Fruit fly (Drosophila melanogaster) whole organism, wandering third instar larva: ENCODE results near the gene Arfip.

Source experiments
- CG9705 ChIP-seq: fragments of 200-800 bp; sonication (Bioruptor generic); optimal IDR thresholded peaks from 2 replicates; lab custom pipeline; 2018; ENCODE audit warnings: missing biosample characterization, mild to moderate bottlenecking, missing genetic modification characterization
- CrebA ChIP-seq: fragments of 200-800 bp; sonication (Bioruptor generic); optimal IDR thresholded peaks from 2 replicates; lab custom pipeline; 2016; ENCODE audit warnings: missing biosample characterization, mild to moderate bottlenecking, missing genetic modification characterization, borderline replicate concordance
- Dfd ChIP-seq: fragments of >200 bp; optimal IDR thresholded peaks from 2 replicates; lab custom pipeline; 2017; ENCODE audit warnings: missing biosample characterization, missing genetic modification characterization
- Dif ChIP-seq: fragments of 200-275, 200-300 bp; sonication (Bioruptor generic); optimal IDR thresholded peaks from 2 replicates; lab custom pipeline; 2018; ENCODE audit warnings: missing biosample characterization, missing genetic modification characterization; ENCODE audit not compliant: partially characterized antibody
- GATAd ChIP-seq: sonication (Bioruptor generic); optimal IDR thresholded peaks from 2 replicates; lab custom pipeline; 2016; ENCODE audit warnings: missing biosample characterization, missing genetic modification characterization
- HLH106 ChIP-seq: fragments of 200-800 bp; optimal IDR thresholded peaks from 3 replicates; lab custom pipeline; 2019; ENCODE audit warnings: missing biosample characterization, mild to moderate bottlenecking, missing genetic modification characterization, moderate library complexity
- Hnf4 ChIP-seq: fragments of 200-800 bp; sonication (Bioruptor generic); optimal IDR thresholded peaks from 2 replicates; lab custom pipeline; 2016; ENCODE audit warnings: missing biosample characterization, mild to moderate bottlenecking, missing genetic modification characterization
- Hr78 ChIP-seq: fragments of >200 bp; optimal IDR thresholded peaks from 2 replicates; lab custom pipeline; 2017; ENCODE audit warnings: missing biosample characterization, missing genetic modification characterization
- Jra ChIP-seq: sonication (Bioruptor generic); optimal IDR thresholded peaks from 2 replicates; lab custom pipeline; 2016; ENCODE audit warnings: missing biosample characterization, missing genetic modification characterization
- Mio ChIP-seq: sonication (Bioruptor generic); optimal IDR thresholded peaks from 2 replicates; lab custom pipeline; 2016; ENCODE audit warnings: missing biosample characterization, missing genetic modification characterization
- Myc ChIP-seq: fragments of >200 bp; optimal IDR thresholded peaks from 2 replicates; lab custom pipeline; 2017
- OdsH ChIP-seq: fragments of 200-800 bp; sonication (Bioruptor generic); optimal IDR thresholded peaks from 2 replicates; lab custom pipeline; 2016; ENCODE audit warnings: missing biosample characterization, mild to moderate bottlenecking, missing genetic modification characterization
- Rel ChIP-seq, 2 experiments: fragments of 200-800 bp; sonication (Bioruptor generic) in 1 of 2; optimal IDR thresholded peaks; 2 replicates in 1 of 2; 3 replicates in 1 of 2; lab custom pipeline; 2016 to 2019; ENCODE audit warnings: mild to moderate bottlenecking in 2 of 2, missing biosample characterization in 2 of 2, missing genetic modification characterization in 2 of 2, moderate library complexity in 1 of 2
- Sp1 ChIP-seq: fragments of 200-800 bp; sonication (Bioruptor generic); optimal IDR thresholded peaks from 3 replicates; lab custom pipeline; 2019; ENCODE audit warnings: missing biosample characterization, mild to moderate bottlenecking, missing genetic modification characterization, moderate library complexity
- Vsx2 ChIP-seq: fragments of 200-300, 225-300 bp; sonication (Bioruptor generic); optimal IDR thresholded peaks from 2 replicates; lab custom pipeline; 2018; ENCODE audit warnings: missing biosample characterization, missing genetic modification characterization; ENCODE audit not compliant: partially characterized antibody
- br ChIP-seq: fragments of 200-800 bp; sonication (Bioruptor generic); optimal IDR thresholded peaks from 2 replicates; lab custom pipeline; 2016; ENCODE audit warnings: missing biosample characterization, missing genetic modification characterization
- brk ChIP-seq: fragments of 200-800 bp; sonication (Bioruptor generic); optimal IDR thresholded peaks from 2 replicates; lab custom pipeline; 2016; ENCODE audit warnings: missing biosample characterization, mild to moderate bottlenecking, missing genetic modification characterization
- dl ChIP-seq, 2 experiments: fragments of 175-275, 200-275 bp in 1 of 2; fragments of 200-275 bp in 1 of 2; sonication (Bioruptor generic); optimal IDR thresholded peaks; lab custom pipeline; 2018; ENCODE audit warnings: mild to moderate bottlenecking in 2 of 2, missing biosample characterization in 2 of 2, missing genetic modification characterization in 2 of 2, moderate library complexity in 2 of 2; ENCODE audit not compliant: partially characterized antibody in 2 of 2, insufficient read depth in 1 of 2
- dmrt93B ChIP-seq: fragments of 200-800 bp; sonication (Bioruptor generic); optimal IDR thresholded peaks from 2 replicates; lab custom pipeline; 2018; ENCODE audit warnings: missing biosample characterization, mild to moderate bottlenecking, missing genetic modification characterization
- dsf ChIP-seq: sonication (Bioruptor generic); optimal IDR thresholded peaks from 2 replicates; lab custom pipeline; 2016; ENCODE audit warnings: missing biosample characterization, missing genetic modification characterization, borderline replicate concordance
- ey ChIP-seq: fragments of 200-800 bp; sonication (Bioruptor generic); optimal IDR thresholded peaks from 2 replicates; lab custom pipeline; 2016; ENCODE audit warnings: missing biosample characterization, missing genetic modification characterization
- foxo ChIP-seq, 2 experiments: fragments of 200-800 bp; sonication (Bioruptor generic); optimal IDR thresholded peaks; 2 replicates in 1 of 2; 3 replicates in 1 of 2; lab custom pipeline; 2016 to 2017; ENCODE audit warnings: missing biosample characterization in 2 of 2, missing genetic modification characterization in 2 of 2
- fru ChIP-seq: fragments of 200-800 bp; sonication (Bioruptor generic); optimal IDR thresholded peaks from 3 replicates; lab custom pipeline; 2016; ENCODE audit warnings: missing biosample characterization, mild to moderate bottlenecking, missing genetic modification characterization
- h ChIP-seq: fragments of 200-800 bp; sonication (Bioruptor generic); optimal IDR thresholded peaks from 3 replicates; lab custom pipeline; 2016; ENCODE audit warnings: missing biosample characterization, mild to moderate bottlenecking, missing genetic modification characterization
- psq ChIP-seq: fragments of 200-800 bp; sonication (Bioruptor generic); optimal IDR thresholded peaks from 3 replicates; lab custom pipeline; 2017; ENCODE audit warnings: missing biosample characterization, mild to moderate bottlenecking, missing genetic modification characterization, moderate library complexity
- rgr ChIP-seq: fragments of 200-800 bp; sonication (Bioruptor generic); optimal IDR thresholded peaks from 3 replicates; lab custom pipeline; 2016; ENCODE audit warnings: missing biosample characterization, mild to moderate bottlenecking, missing genetic modification characterization
- sage ChIP-seq: fragments of 200-800 bp; sonication (Bioruptor generic); optimal IDR thresholded peaks from 2 replicates; lab custom pipeline; 2016; ENCODE audit warnings: missing biosample characterization, mild to moderate bottlenecking, missing genetic modification characterization
- sv ChIP-seq: fragments of 200-800 bp; sonication (Bioruptor generic); optimal IDR thresholded peaks from 3 replicates; lab custom pipeline; 2016; ENCODE audit warnings: missing biosample characterization, missing genetic modification characterization
- tai ChIP-seq: sonication (Bioruptor generic); optimal IDR thresholded peaks from 2 replicates; lab custom pipeline; 2016; ENCODE audit warnings: missing biosample characterization, missing genetic modification characterization
- usp ChIP-seq: fragments of >200 bp; optimal IDR thresholded peaks from 2 replicates; lab custom pipeline; 2017; ENCODE audit warnings: missing biosample characterization, missing genetic modification characterization
- woc ChIP-seq: sonication (Bioruptor generic); optimal IDR thresholded peaks from 2 replicates; lab custom pipeline; 2016; ENCODE audit warnings: missing biosample characterization, mild to moderate bottlenecking, missing genetic modification characterization

The Arfip gene

DNA sequence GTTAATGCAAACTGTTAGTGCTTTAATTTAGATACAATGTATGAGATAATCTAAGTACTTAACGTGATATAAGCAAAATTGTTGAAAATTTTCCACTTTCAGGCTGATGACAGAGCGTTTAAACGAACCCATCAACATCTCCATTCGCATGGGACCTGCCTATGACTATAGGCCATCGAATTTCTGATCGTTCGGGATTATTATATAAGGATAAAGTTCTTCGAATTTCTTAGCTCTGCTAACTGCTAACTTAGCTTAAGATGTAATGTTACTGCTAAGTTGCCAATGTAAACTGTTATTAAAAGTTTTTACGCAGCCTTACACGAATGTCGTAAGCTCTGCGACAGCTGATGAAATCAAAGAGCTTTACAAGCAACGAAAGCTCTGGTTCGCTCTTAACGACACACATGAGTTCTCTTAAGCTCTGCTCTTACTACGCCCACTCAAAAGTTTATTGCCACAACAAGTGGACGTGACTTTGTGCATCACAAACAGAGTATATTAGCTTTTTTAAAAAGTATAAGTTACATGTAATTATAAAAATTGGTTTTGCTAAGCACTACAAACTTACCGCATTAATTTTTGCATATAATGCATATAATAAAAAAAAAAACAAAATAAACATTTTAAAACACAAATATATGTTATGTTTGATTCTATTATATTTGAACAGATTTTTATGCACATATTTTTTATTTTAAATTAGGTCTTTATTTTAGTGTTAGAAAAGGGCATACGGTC is 38.0 kb downstream of the Arfip start:
- no peak for TF ChIP-seq CrebA (GFP tag; lab: Kevin White, UChicago)
- peak; percentile 99 for TF ChIP-seq Sp1 (GFP tag; lab: Kevin White, UChicago)
- TF ChIP-seq Mio, result no peak
- TF ChIP-seq ey, result peak; percentile 90
- peak; percentile 95 for TF ChIP-seq sv (GFP tag; lab: Kevin White, UChicago)
- peak; percentile 73 for TF ChIP-seq tai (GFP tag; lab: Kevin White, UChicago)
- TF ChIP-seq OdsH (GFP tag; lab: Kevin White, UChicago), result peak; percentile 96
- TF ChIP-seq HLH106 (tag; lab: Kevin White, UChicago), result peak; percentile 95
- peak; percentile 80 for TF ChIP-seq dsf
- peak; percentile 96 for TF ChIP-seq fru (GFP tag; lab: Kevin White, UChicago)
- peak; percentile 99 for TF ChIP-seq Dfd (GFP tag; lab: Kevin White, UChicago)
- peak; percentile 98 for TF ChIP-seq dmrt93B (GFP tag; lab: Kevin White, UChicago)
- TF ChIP-seq GATAd (GFP tag; lab: Kevin White, UChicago), result peak; percentile 64
- peak; percentile 88 for TF ChIP-seq brk (GFP tag; lab: Kevin White, UChicago)
- TF ChIP-seq woc (GFP tag; lab: Kevin White, UChicago), result peak; percentile 92
- no peak for TF ChIP-seq usp (GFP tag; lab: Kevin White, UChicago)
- peak; percentile 4 for TF ChIP-seq Dif
- peak; percentile 94 for TF ChIP-seq rgr (GFP tag; lab: Kevin White, UChicago)
- no peak for TF ChIP-seq Vsx2 (GFP tag; lab: Kevin White, UChicago)
- no peak for TF ChIP-seq Hr78 (GFP tag; lab: Kevin White, UChicago)
- TF ChIP-seq Rel (GFP tag; optimal IDR thresholded peaks at IDR 0.05; lab: Kevin White, UChicago), result peak; percentile 73
- peak; percentile 65 for TF ChIP-seq Rel (tag; optimal IDR thresholded peaks at IDR 0.05; lab: Kevin White, UChicago)
- TF ChIP-seq psq, result peak; percentile 98
- TF ChIP-seq sage, result peak; percentile 72
- no peak for TF ChIP-seq Jra (GFP tag; lab: Kevin White, UChicago)
- peak; percentile 90 for TF ChIP-seq br (GFP tag; lab: Kevin White, UChicago)
- TF ChIP-seq foxo (GFP tag; optimal IDR thresholded peaks at IDR 0.05; lab: Kevin White, UChicago), result peak in 1 of 2 experiments; percentile 96
- TF ChIP-seq CG9705 (GFP tag; lab: Kevin White, UChicago), result peak; percentile 94
- no peak for TF ChIP-seq Myc (lab: Kevin White, UChicago)
- TF ChIP-seq Hnf4 (GFP tag; lab: Kevin White, UChicago), result peak; percentile 72
- TF ChIP-seq h (GFP tag; lab: Kevin White, UChicago), result peak; percentile 95

DNA sequence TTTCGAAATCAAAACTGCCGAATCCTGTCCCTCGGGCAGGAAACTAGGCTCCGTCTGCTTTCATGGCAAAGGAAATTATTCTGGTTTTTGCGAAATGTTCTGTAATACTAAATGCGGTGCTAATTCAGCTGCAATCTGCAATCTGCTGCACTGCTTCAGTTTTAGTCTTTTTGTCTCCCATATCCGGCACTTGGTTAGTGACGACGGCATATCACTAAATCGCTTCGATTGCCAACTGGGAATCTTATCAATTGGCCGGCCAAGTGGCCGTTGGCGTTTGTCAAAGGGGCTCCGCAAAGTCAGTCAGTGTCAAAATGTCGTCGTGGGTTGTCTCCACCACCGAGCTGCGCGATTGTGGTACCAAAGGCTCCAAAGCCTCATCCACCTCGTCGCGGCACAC is 39.0 kb downstream of the Arfip start, which contains the start of gene CG18577:
Gene CG18577, plus strand, starts transcription at position 301 of the 400 bp plus-strand sequence.
- TF ChIP-seq sage (no peak), Dfd (GFP tag; lab: Kevin White, UChicago) (no peak), dl (GFP tag; optimal IDR thresholded peaks at IDR 0.05; lab: Kevin White, UChicago; ENCODE audit: insufficient read depth in 1 of 2, partially characterized antibody in 2 of 2) (no peak), Dif (no peak)
- TF ChIP-seq, all 38 proteins: peak for 0
